Worm (Caenorhabditis elegans): ENCODE results near the gene slc-25A29.

DNA sequence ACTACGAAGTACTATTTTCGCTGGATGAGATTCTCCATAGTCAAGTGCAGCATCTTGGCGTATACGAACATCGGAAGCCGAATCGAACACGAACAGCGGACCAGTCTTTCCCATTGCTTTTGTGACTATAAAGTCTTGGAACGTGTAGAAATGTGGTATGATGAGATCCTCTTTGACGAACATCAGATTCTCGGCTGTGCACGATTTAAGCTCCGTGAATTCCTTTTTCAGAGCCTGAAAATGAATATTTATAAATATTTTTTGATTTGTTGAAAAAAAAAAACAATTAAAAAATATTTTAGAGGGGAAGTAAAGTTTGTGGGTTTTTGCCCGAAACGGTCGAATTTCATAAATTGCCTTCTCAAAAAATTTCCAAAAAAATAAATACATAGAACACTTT, 26.0 kb upstream of the slc-25A29 start:
- TF ChIP-seq ceh-82 (tag; optimal IDR thresholded peaks at IDR 0.05) (no peak), ztf-11 (tag; optimal IDR thresholded peaks at IDR 0.05) (no peak), snpc-4 (tag; optimal IDR thresholded peaks at IDR 0.05) (no peak), lin-39 (tag; optimal IDR thresholded peaks at IDR 0.05) (no peak), nhr-11 (tag; optimal IDR thresholded peaks at IDR 0.05) (no peak), jun-1 (tag; optimal IDR thresholded peaks at IDR 0.05) (no peak), pqm-1 (tag; optimal IDR thresholded peaks at IDR 0.05) (no peak)

Data from whole organism, L3 larva.